Fruit fly (Drosophila melanogaster) whole organism, embryonic: ENCODE data around the gene CG31832.
A peak's percentile ranks its signal among the peaks of the same experiment; 100 is the strongest.

ENCODE experiments used
- Atf3 ChIP-seq: fragments of 200-800 bp; sonication (Bioruptor generic); optimal IDR thresholded peaks from 3 replicates; lab custom pipeline; 2016; ENCODE audit warnings: missing biosample characterization, missing genetic modification characterization
- Atf6 ChIP-seq: fragments of 200-800 bp; sonication (Bioruptor generic); IDR thresholded peaks from 2 replicates; pipeline ENCODE4 v1.3.6; 2022; ENCODE audit warnings: missing biosample characterization, missing genetic modification characterization
- CG12104 ChIP-seq: fragments of 200-800 bp; sonication (Bioruptor generic); optimal IDR thresholded peaks from 3 replicates; lab custom pipeline; 2016; ENCODE audit warnings: missing biosample characterization, missing genetic modification characterization
- CG1233 ChIP-seq: fragments of 200-800 bp; sonication (Bioruptor generic); optimal IDR thresholded peaks from 4 replicates; lab custom pipeline; 2018; ENCODE audit warnings: missing biosample characterization, mild to moderate bottlenecking, missing genetic modification characterization
- CG16779 ChIP-seq: fragments of 200-800 bp; sonication (Bioruptor generic); IDR thresholded peaks from 2 replicates; pipeline ENCODE4 v1.3.6; 2022; ENCODE audit warnings: missing biosample characterization, missing genetic modification characterization
- CG1832 ChIP-seq: fragments of 200-800 bp; sonication (Bioruptor generic); optimal IDR thresholded peaks from 2 replicates; lab custom pipeline; 2017; ENCODE audit warnings: missing biosample characterization, mild to moderate bottlenecking, missing genetic modification characterization, inconsistent platforms
- CG2202 ChIP-seq: fragments of 200-800 bp; sonication (Bioruptor generic); optimal IDR thresholded peaks from 2 replicates; lab custom pipeline; 2018; ENCODE audit warnings: missing biosample characterization, mild to moderate bottlenecking, missing genetic modification characterization
- CG4730 ChIP-seq: fragments of 200-800 bp; sonication (Bioruptor generic); IDR thresholded peaks from 2 replicates; pipeline ENCODE4 v1.3.6; 2022; ENCODE audit warnings: missing biosample characterization, missing genetic modification characterization
- CG4854 ChIP-seq: fragments of 200-800 bp; sonication (Bioruptor generic); optimal IDR thresholded peaks from 2 replicates; lab custom pipeline; 2016; ENCODE audit warnings: missing biosample characterization, missing genetic modification characterization, inconsistent platforms
- CG7745 ChIP-seq: fragments of 200-800 bp; sonication (Bioruptor generic); optimal IDR thresholded peaks from 2 replicates; lab custom pipeline; 2018; ENCODE audit warnings: missing biosample characterization, mild to moderate bottlenecking, missing genetic modification characterization, moderate library complexity
- CG8478 ChIP-seq: fragments of >200 bp; optimal IDR thresholded peaks from 2 replicates; lab custom pipeline; 2018
- CG8765 ChIP-seq: fragments of 200-800 bp; sonication (Bioruptor generic); IDR thresholded peaks from 2 replicates; pipeline ENCODE4 v1.3.6; 2022; ENCODE audit warnings: missing biosample characterization, missing genetic modification characterization
- CG8944 ChIP-seq: fragments of 200-800 bp; sonication (Bioruptor generic); optimal IDR thresholded peaks from 3 replicates; lab custom pipeline; 2016; ENCODE audit warnings: missing biosample characterization, missing genetic modification characterization
- CG9727 ChIP-seq: fragments of 200-800 bp; sonication (Bioruptor generic); optimal IDR thresholded peaks from 3 replicates; lab custom pipeline; 2017; ENCODE audit warnings: missing biosample characterization, mild to moderate bottlenecking, missing genetic modification characterization
- CoRest ChIP-seq: fragments of 200-800 bp; sonication (Bioruptor generic); optimal IDR thresholded peaks from 3 replicates; lab custom pipeline; 2018; ENCODE audit warnings: missing biosample characterization, mild to moderate bottlenecking, missing genetic modification characterization, moderate library complexity
- D ChIP-seq, 2 experiments: fragments of 200-800 bp in 1 of 2; fragments of >200 bp in 1 of 2; sonication (Bioruptor generic) in 1 of 2; optimal IDR thresholded peaks; 2 replicates in 1 of 2; 3 replicates in 1 of 2; lab custom pipeline; 2017; ENCODE audit warnings: mild to moderate bottlenecking in 1 of 2, missing biosample characterization in 1 of 2, missing genetic modification characterization in 1 of 2, missing genetic modification reagents in 1 of 2
- H2.0 ChIP-seq: fragments of 200-800 bp; sonication (Bioruptor generic); IDR thresholded peaks from 2 replicates; pipeline ENCODE4 v1.3.6; 2022; ENCODE audit warnings: missing biosample characterization, missing genetic modification characterization
- Hand ChIP-seq: fragments of 200-800 bp; sonication (Bioruptor generic); optimal IDR thresholded peaks from 2 replicates; lab custom pipeline; 2017; ENCODE audit warnings: mild to moderate bottlenecking, missing biosample characterization, missing genetic modification reagents, missing genetic modification characterization
- Lhr ChIP-seq: fragments of 200-800 bp; sonication (Bioruptor generic); optimal IDR thresholded peaks from 3 replicates; lab custom pipeline; 2017; ENCODE audit warnings: mild to moderate bottlenecking, missing biosample characterization, missing genetic modification reagents, missing genetic modification characterization
- MBD-R2 ChIP-seq: fragments of 200-800 bp; sonication (Bioruptor generic); IDR thresholded peaks from 2 replicates; pipeline ENCODE4 v1.3.6; 2022; ENCODE audit warnings: missing biosample characterization, missing genetic modification characterization
- Max ChIP-seq: fragments of 200-800 bp; sonication (Bioruptor generic); optimal IDR thresholded peaks from 2 replicates; lab custom pipeline; 2016; ENCODE audit warnings: missing biosample characterization, mild to moderate bottlenecking, missing genetic modification characterization
- Med ChIP-seq: fragments of 200-800 bp; sonication (Bioruptor generic); peaks from one replicate; lab custom pipeline; 2016; ENCODE audit warnings: missing biosample characterization, missing genetic modification characterization, mild to moderate bottlenecking, inconsistent platforms, moderate library complexity
- Myb ChIP-seq: fragments of 200-800 bp; sonication (Bioruptor generic); optimal IDR thresholded peaks from 2 replicates; lab custom pipeline; 2016; ENCODE audit warnings: missing biosample characterization, missing genetic modification characterization
- Pdp1 ChIP-seq, 2 experiments: fragments of 200-800 bp; sonication (Bioruptor generic); optimal IDR thresholded peaks; 3 replicates each; lab custom pipeline; 2016; ENCODE audit warnings: missing biosample characterization in 2 of 2, missing genetic modification characterization in 2 of 2, mild to moderate bottlenecking in 1 of 2, moderate library complexity in 1 of 2
- Six4 ChIP-seq: fragments of 200-800 bp; sonication (Bioruptor generic); optimal IDR thresholded peaks from 2 replicates; lab custom pipeline; 2016; ENCODE audit warnings: missing biosample characterization, missing genetic modification characterization
- Xrp1 ChIP-seq: fragments of 200-800 bp; sonication (Bioruptor generic); IDR thresholded peaks from 2 replicates; pipeline ENCODE4 v1.3.6; 2022; ENCODE audit warnings: missing biosample characterization, missing genetic modification characterization
- al ChIP-seq: fragments of 200-800 bp; sonication (Bioruptor generic); IDR thresholded peaks from 2 replicates; pipeline ENCODE4 v1.3.6; 2022; ENCODE audit warnings: missing biosample characterization, missing genetic modification characterization
- ara ChIP-seq: fragments of 200-800 bp; sonication (Bioruptor generic); IDR thresholded peaks from 2 replicates; pipeline ENCODE4 v1.3.6; 2022; ENCODE audit warnings: missing biosample characterization, missing genetic modification characterization
- bbx ChIP-seq: fragments of 200-800 bp; sonication (Bioruptor generic); IDR thresholded peaks from 2 replicates; pipeline ENCODE4 v1.3.6; 2022; ENCODE audit warnings: missing biosample characterization, missing genetic modification characterization; ENCODE audit not compliant: partially characterized antibody
- crol ChIP-seq: fragments of 200-800 bp; sonication (Bioruptor generic); IDR thresholded peaks from 2 replicates; pipeline ENCODE4 v1.3.6; 2022; ENCODE audit warnings: missing biosample characterization, missing genetic modification characterization
- dpn ChIP-seq, 2 experiments: fragments of 200-800 bp; sonication (Bioruptor generic); optimal IDR thresholded peaks; 3 replicates each; lab custom pipeline; 2016; ENCODE audit warnings: missing biosample characterization in 2 of 2, missing genetic modification characterization in 2 of 2
- dysf ChIP-seq: fragments of 200-800 bp; sonication (Bioruptor generic); IDR thresholded peaks from 3 replicates; pipeline ENCODE4 v1.3.6; 2022; ENCODE audit warnings: missing biosample characterization, missing genetic modification characterization
- gsb ChIP-seq: fragments of 200-800 bp; sonication (Bioruptor generic); IDR thresholded peaks from 2 replicates; pipeline ENCODE4 v1.3.6; 2022; ENCODE audit warnings: missing biosample characterization, missing genetic modification characterization
- lmd ChIP-seq: fragments of 200-800 bp; sonication (Bioruptor generic); IDR thresholded peaks from 2 replicates; pipeline ENCODE4 v1.3.6; 2022; ENCODE audit warnings: missing biosample characterization, missing genetic modification characterization
- mirr ChIP-seq: fragments of 200-800 bp; sonication (Bioruptor generic); optimal IDR thresholded peaks from 3 replicates; lab custom pipeline; 2018; ENCODE audit warnings: missing biosample characterization, mild to moderate bottlenecking, missing genetic modification characterization
- p53 ChIP-seq: fragments of 200-800 bp; sonication (Bioruptor generic); optimal IDR thresholded peaks from 2 replicates; lab custom pipeline; 2016; ENCODE audit warnings: missing biosample characterization, missing genetic modification characterization
- pros ChIP-seq: fragments of 200-800 bp; sonication (Bioruptor generic); optimal IDR thresholded peaks from 3 replicates; lab custom pipeline; 2019; ENCODE audit warnings: missing biosample characterization, mild to moderate bottlenecking, missing genetic modification characterization, moderate library complexity
- pum ChIP-seq: fragments of 200-800 bp; sonication (Bioruptor generic); optimal IDR thresholded peaks from 2 replicates; lab custom pipeline; 2016; ENCODE audit warnings: missing biosample characterization, missing genetic modification characterization
- sens ChIP-seq: fragments of 200-800 bp; sonication (Bioruptor generic); peaks from one replicate; lab custom pipeline; 2016; ENCODE audit warnings: missing biosample characterization, missing genetic modification characterization
- seq ChIP-seq: fragments of 200-800 bp; sonication (Bioruptor generic); IDR thresholded peaks from 2 replicates; pipeline ENCODE4 v1.3.6; 2022; ENCODE audit warnings: missing biosample characterization, missing genetic modification characterization
- slp2 ChIP-seq: fragments of 200-800 bp; sonication (Bioruptor generic); optimal IDR thresholded peaks from 2 replicates; lab custom pipeline; 2016; ENCODE audit warnings: missing biosample characterization, missing genetic modification characterization
- so ChIP-seq: fragments of 200-800 bp; sonication (Bioruptor generic); IDR thresholded peaks from 3 replicates; pipeline ENCODE4 v1.3.6; 2022; ENCODE audit warnings: missing biosample characterization, missing genetic modification characterization
- z ChIP-seq: fragments of 200-800 bp; sonication (Bioruptor generic); IDR thresholded peaks from 3 replicates; pipeline ENCODE4 v1.3.6; 2022; ENCODE audit warnings: missing biosample characterization, missing genetic modification characterization

The CG31832 gene

dm6 chr2L:15009703-15010102, 21.8 kb downstream of the CG31832 start, which contains the start of the genes THG and Rnmt (continued):
- TF ChIP-seq CG4730 (GFP tag; lab: Robert Waterston, UW) (peak; percentile 73), mirr (peak; percentile 6), H2.0 (GFP tag; lab: Robert Waterston, UW) (peak; percentile 84), so (GFP tag; lab: Robert Waterston, UW) (peak; percentile 60; the same call in 1 of the 3 replicates), CG9727 (GFP tag; lab: Kevin White, UChicago) (peak; percentile 77), Xrp1 (GFP tag; lab: Robert Waterston, UW) (peak; percentile 89), CG12104 (GFP tag; lab: Kevin White, UChicago) (peak; percentile 63), al (GFP tag; lab: Robert Waterston, UW) (peak; percentile 71), p53 (GFP tag; lab: Kevin White, UChicago) (peak; percentile 33), Pdp1 (GFP tag; optimal IDR thresholded peaks at IDR 0.05; lab: Kevin White, UChicago) (peak; percentile 68 to 69), dysf (peak; percentile 84), Atf6 (GFP tag; lab: Robert Waterston, UW) (peak; percentile 87), Max (GFP tag; lab: Kevin White, UChicago) (peak; percentile 79), CG7745 (tag; lab: Kevin White, UChicago) (no peak), gsb (GFP tag; lab: Robert Waterston, UW) (peak; percentile 68), lmd (GFP tag; lab: Robert Waterston, UW) (peak; percentile 85), pros (GFP tag; lab: Kevin White, UChicago) (no peak), CoRest (peak; percentile 89), CG1233 (GFP tag; lab: Kevin White, UChicago) (peak; percentile 63), seq (GFP tag; lab: Robert Waterston, UW) (peak; percentile 49; the same call in 1 of the 2 replicates), Hand (GFP tag; lab: Kevin White, UChicago) (peak; percentile 32), CG8944 (GFP tag; lab: Kevin White, UChicago) (peak; percentile 30), CG4854 (GFP tag; lab: Kevin White, UChicago) (peak; percentile 63), z (peak; percentile 67; the same call in 2 of the 3 replicates), dpn (GFP tag; optimal IDR thresholded peaks at IDR 0.05; lab: Kevin White, UChicago) (peak; percentile 68 to 90), Lhr (GFP tag; lab: Kevin White, UChicago) (peak; percentile 58), slp2 (no peak), CG2202 (tag; lab: Kevin White, UChicago) (peak; percentile 72), pum (peak; percentile 67), Myb (peak; percentile 16), D (optimal IDR thresholded peaks at IDR 0.05; lab: Kevin White, UChicago) (no peak), D (GFP tag; optimal IDR thresholded peaks at IDR 0.05; lab: Kevin White, UChicago) (peak; percentile 48), crol (GFP tag; lab: Robert Waterston, UW) (peak; percentile 33; the same call in 1 of the 2 replicates), Atf3 (GFP tag; lab: Kevin White, UChicago) (peak; percentile 46), CG8765 (GFP tag; lab: Robert Waterston, UW) (peak; percentile 68)

- TF ChIP-seq CG1832 (GFP tag; lab: Kevin White, UChicago) (peak; percentile 22), MBD-R2 (GFP tag; lab: Robert Waterston, UW) (0 out of 2 replicates have a peak, but pooled peaks have one; percentile 0), Med (GFP tag; lab: Kevin White, UChicago) (peak; percentile 74), bbx (no peak), sens (GFP tag; lab: Kevin White, UChicago) (peak; percentile 62), CG8478 (lab: Kevin White, UChicago) (peak; percentile 34), Six4 (GFP tag; lab: Kevin White, UChicago) (no peak), ara (GFP tag; lab: Robert Waterston, UW) (no peak), CG16779 (GFP tag; lab: Robert Waterston, UW) (0 out of 2 replicates have a peak, but pooled peaks have one; percentile 39)
Measured at dm6 chr2L:15008034-15008433, 23.5 kb downstream of the CG31832 start.
